Worm (Caenorhabditis elegans) whole organism, L4/young adult: Measurements from ENCODE around the gene Y67D8B.2.

ENCODE experiments used
- W03F9.2 ChIP-seq: fragments of 150-350 bp; optimal IDR thresholded peaks from 2 replicates; lab custom pipeline; 2014; ENCODE audit warnings: missing biosample characterization, missing genetic modification characterization
- dao-5 ChIP-seq: sonication (generic microtip); optimal IDR thresholded peaks from 2 replicates; lab custom pipeline; 2016; ENCODE audit warnings: missing genotype, missing genetic modification characterization, moderate library complexity, missing compliant biosample characterization
- him-1 ChIP-seq: sonication (generic microtip); optimal IDR thresholded peaks from 2 replicates; lab custom pipeline; 2016; ENCODE audit warnings: missing genotype, missing genetic modification reagents, missing genetic modification characterization, missing compliant biosample characterization

Gene Y67D8B.2

DNA sequence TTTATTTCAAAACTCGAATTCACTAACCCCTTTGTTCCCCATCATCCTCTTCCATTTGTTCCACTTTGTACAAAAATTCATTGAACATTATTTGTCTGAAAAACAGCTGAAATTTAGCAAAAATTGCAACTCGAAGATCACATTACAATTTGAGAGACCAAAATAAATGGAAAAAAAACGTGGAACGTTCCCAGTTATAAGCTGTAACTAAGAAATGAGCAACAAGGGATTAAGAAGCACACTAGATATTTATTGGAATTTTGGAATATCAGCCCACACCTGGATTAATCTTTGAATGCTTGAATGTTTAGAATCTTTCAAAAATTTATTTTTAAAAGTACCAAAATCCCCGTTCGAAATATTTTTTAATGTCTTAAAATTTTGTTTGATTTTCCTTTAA is at the start of gene Y67D8B.2:
TSS of gene Y67D8B.2 (minus strand) at position 101 of the 400 bp plus-strand sequence.
- no peak for TF ChIP-seq W03F9.2 (tag; lab: Kevin White, UChicago)
- TF ChIP-seq dao-5 (tag; lab: Kevin White, UChicago): no peak
- no peak for TF ChIP-seq him-1 (tag; lab: Kevin White, UChicago)

DNA sequence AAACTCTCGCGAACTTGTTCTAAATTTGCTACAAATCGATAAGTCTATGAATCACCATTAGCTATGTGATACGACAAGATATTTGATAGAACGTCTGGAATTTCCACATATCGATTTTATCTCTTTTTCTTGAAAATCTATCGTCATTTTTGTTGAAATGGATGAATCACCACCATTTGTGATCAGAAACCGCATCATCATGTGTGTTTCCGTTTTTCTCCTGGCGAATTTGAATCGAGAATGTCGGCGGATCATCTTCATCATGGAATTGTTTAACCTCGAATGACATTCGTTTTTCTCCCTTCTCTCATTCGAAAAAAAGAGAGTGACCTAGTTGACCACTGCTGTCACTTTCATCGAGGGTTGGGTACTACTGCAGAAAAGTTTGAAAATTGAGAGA is 42.9 kb upstream of the Y67D8B.2 start:
- TF ChIP-seq W03F9.2 (tag; lab: Kevin White, UChicago) (no peak), him-1 (tag; lab: Kevin White, UChicago) (no peak), dao-5 (tag; lab: Kevin White, UChicago) (no peak)

DNA sequence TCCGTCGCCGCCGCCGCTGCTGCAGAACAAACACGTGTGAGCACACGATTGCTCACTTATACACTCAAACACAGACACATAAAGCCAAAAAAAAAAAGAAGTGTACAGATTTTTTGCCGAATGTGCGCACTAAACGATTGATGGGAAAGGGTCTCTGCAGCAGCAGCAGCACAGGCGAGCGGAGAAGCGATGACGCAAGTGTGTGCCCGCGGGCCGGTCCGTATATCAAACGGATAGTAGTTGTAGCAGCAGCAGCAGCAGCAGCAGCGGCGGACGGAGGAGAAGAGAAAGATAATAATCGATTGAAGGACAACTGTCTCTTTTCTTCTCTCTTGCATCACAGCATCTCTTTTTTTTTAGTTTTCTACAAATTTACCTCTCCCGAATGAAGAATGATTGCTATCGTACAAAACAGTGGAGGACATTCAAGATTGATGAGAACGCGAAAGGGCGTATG is 42.1 kb upstream of the Y67D8B.2 start:
- TF ChIP-seq W03F9.2 (tag; lab: Kevin White, UChicago): no peak
- TF ChIP-seq dao-5 (tag; lab: Kevin White, UChicago): no peak
- TF ChIP-seq him-1 (tag; lab: Kevin White, UChicago): no peak

DNA sequence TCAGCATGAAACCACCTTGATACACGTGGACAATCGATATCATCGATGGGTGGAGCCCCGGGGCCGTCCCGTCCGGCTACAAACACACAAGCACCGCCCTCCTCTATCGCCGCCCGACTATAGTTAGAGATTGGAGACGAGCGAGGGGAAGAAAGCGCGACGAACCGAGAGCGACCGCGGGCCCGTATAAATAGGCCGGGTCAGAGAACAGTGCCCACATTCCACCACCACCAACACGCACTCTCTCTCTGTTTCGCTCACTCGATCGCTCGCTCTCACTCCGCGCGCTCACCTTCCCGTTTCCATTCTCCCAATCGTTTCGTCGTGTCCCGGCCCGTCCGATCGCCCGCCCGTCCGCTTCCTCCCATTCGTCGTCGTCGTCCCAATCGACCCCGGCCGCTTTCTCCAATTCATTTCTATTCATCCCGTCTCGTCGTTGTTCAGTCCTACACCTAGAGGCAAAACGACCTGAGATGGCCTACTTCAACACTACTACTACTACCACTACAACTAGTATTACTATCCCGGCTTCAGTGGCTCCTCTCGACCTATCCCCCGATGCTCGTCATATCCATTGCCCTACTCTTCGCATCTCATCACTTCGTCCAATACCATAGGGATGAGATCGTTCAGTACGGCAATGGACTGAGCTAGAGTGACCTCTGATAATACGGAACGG is 41.5 kb upstream of the Y67D8B.2 start:
- TF ChIP-seq him-1 (tag; lab: Kevin White, UChicago) (no peak), W03F9.2 (tag; lab: Kevin White, UChicago) (no peak)

- no peak for TF ChIP-seq W03F9.2 (tag; lab: Kevin White, UChicago)
- no peak for TF ChIP-seq him-1 (tag; lab: Kevin White, UChicago)
- TF ChIP-seq dao-5 (tag; lab: Kevin White, UChicago): no peak
Observed at ce11 chrIV:3231644-3232043, 40.3 kb upstream of the Y67D8B.2 start.

DNA sequence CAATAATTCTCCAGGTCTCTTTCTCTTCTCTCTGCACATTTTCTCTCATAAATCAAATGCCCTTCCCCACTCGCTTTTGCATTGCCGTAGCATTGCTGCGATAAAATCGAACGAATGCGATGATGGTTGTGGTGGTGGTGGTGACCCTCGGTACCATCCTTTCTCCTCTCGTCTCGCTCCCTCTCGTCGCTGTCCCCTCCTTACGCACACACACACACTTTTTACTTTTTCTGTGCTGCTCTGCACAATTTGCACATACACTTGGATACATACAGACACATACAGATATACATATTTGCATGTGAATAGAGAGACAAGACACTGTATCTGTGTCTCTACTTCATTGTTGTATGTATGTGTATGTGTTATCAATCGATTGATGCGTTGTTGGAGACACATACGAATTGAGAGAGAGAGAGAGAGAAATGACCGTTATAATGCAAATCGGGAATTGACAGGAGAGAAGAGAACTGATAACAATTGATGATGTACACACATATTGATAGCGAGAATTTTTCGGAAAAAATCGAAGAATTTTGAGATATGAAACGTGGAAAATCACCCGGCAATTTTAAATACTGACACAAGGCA is 36.3 kb upstream of the Y67D8B.2 start:
- TF ChIP-seq him-1 (tag; lab: Kevin White, UChicago) (no peak), W03F9.2 (tag; lab: Kevin White, UChicago) (no peak), dao-5 (tag; lab: Kevin White, UChicago) (no peak)

ce11 chrIV:3222140-3222539 is 30.8 kb upstream of the Y67D8B.2 start, which contains the start of gene Y67D8A.2:
Gene Y67D8A.2 (plus strand): TSS chrIV:3222440.
- TF ChIP-seq him-1 (tag; lab: Kevin White, UChicago): no peak
- no peak for TF ChIP-seq dao-5 (tag; lab: Kevin White, UChicago)
- TF ChIP-seq W03F9.2 (tag; lab: Kevin White, UChicago): no peak

DNA sequence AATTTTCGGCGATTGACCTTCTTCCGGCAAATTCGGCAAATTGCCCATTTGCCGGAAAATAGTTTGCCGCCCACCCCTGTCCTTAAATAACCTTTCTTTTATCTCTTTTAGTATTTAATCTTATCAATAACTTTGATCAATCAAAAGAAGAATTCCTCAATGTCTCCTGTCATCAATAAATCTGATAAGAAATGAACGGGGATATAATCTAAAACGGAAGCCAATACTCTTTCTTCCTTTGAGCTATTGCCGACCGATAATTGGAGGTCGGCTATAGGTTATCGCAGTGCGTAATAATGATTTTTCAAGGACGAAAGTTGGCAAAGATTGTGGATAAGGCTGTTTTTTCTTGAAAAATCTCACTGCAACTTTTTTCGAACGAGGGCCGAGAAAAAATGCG is 29.8 kb upstream of the Y67D8B.2 start:
- TF ChIP-seq him-1 (tag; lab: Kevin White, UChicago) (no peak), W03F9.2 (tag; lab: Kevin White, UChicago) (no peak), dao-5 (tag; lab: Kevin White, UChicago) (no peak)

DNA sequence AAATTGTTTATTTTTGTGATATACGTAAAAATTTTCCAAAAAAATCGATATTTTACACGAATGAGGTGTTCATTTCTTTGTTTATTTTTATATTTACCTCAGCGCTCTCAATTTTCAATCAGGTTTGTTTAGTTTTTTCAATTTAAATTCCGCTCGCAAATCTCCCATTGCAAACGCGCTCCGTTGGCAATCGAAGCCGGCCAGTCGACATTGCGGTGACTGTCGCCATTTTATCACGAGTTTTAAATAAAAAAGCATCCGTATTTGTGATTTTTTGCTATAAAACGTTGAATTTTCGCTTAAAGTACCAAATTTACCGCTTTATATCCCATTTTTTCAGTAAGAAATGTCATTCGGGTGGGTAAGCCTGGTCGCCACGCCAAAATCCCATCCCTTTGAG is 22.1 kb upstream of the Y67D8B.2 start, which contains the start of gene slmp-1:
TSS of gene slmp-1 (plus strand) at position 335 of the 400 bp plus-strand sequence.
- peak; percentile 58 for TF ChIP-seq W03F9.2 (tag; lab: Kevin White, UChicago)
- no peak for TF ChIP-seq dao-5 (tag; lab: Kevin White, UChicago)
- TF ChIP-seq him-1 (tag; lab: Kevin White, UChicago): no peak

DNA sequence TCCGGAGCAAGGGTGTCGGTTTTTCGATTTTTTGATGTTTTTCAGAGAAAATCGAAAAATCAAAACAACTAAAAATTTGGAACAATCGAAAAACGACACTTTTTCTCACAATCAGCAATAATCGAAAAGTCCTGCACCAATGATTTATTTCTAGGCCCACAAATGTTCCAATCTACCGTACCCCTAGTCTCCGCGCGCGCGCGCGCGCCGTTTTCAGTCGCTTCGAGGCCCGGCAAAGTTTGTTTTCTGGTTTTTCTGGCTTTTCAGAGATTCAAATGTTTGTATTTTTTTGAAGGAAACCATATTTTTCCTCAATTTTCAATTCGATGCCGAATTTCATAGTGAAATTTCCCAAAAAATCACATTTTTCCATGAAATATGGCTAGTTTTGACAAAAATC is 20.6 kb upstream of the Y67D8B.2 start:
- no peak for TF ChIP-seq W03F9.2 (tag; lab: Kevin White, UChicago)
- TF ChIP-seq dao-5 (tag; lab: Kevin White, UChicago): no peak
- TF ChIP-seq him-1 (tag; lab: Kevin White, UChicago): no peak

DNA sequence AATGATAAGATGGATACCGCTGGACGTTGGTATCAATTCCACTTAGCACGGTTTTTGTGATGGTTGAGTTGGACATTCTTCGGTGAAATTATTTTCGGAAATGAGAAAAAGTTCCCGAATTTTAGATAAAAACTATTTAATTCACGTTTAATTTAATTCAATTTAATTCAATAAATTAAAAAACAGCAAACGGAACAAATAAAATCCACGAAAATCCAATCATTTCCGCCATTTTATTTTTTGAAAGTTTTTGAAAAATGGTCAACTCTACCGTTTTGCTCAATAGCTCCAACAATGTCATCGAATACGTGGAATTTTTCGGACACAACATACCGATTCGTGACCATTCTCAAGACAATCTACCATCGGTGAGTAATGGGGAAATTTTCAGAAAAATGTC is 10.7 kb upstream of the Y67D8B.2 start, which contains the start of the genes Y67D8B.3 and Y67D8B.5:
TSS of gene Y67D8B.3 (minus strand) at position 101 of the 400 bp plus-strand sequence.
TSS of gene Y67D8B.5 (plus strand) at position 233 of the 400 bp plus-strand sequence.
- TF ChIP-seq dao-5 (tag; lab: Kevin White, UChicago): no peak
- TF ChIP-seq W03F9.2 (tag; lab: Kevin White, UChicago): no peak
- no peak for TF ChIP-seq him-1 (tag; lab: Kevin White, UChicago)

DNA sequence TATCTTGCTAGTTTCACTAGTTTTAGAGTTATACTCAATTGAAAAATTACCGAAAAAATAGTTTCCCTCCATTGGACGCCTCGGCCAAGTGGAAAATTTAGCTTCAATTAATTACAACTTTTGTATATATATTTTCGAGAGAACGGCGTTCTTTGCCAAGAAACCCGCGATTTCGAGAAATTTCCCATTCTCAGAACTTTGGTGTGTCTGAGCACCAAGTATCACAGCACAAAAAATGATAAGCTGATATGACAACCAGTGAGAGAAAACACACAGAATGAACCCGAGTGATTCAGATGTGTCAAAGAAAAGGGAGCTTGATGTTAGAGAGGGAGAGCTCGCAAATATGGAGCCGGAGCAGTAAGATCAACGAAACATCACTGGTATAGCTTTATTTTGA is 7.7 kb upstream of the Y67D8B.2 start:
- TF ChIP-seq W03F9.2 (tag; lab: Kevin White, UChicago) (no peak), dao-5 (tag; lab: Kevin White, UChicago) (no peak), him-1 (tag; lab: Kevin White, UChicago) (no peak)

- TF ChIP-seq dao-5 (tag; lab: Kevin White, UChicago) (no peak), W03F9.2 (tag; lab: Kevin White, UChicago) (no peak), him-1 (tag; lab: Kevin White, UChicago) (no peak)
Observed at ce11 chrIV:3196367-3196766, 5.0 kb upstream of the Y67D8B.2 start.
